Worm (Caenorhabditis elegans): Measurements from ENCODE around the gene droe-8.

DNA sequence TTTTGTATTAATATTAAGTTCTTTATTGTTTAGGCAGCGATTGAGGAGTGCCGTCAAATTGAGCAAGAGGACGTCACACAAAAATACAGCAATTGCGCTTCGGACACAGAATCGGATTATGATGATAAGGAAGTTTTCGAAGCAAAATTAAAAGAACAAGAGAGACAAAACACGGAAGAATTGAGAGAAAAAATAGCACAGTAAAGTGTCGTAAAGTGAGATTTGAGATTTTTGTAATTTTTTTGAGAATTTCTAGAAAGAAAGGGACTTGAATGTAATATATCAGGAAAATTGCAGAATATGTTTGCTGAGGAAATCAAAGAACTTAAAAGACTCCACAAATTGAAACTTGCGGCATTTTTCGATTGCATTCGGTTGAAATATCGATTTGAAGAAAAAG, 28.3 kb downstream of the droe-8 start, which contains the start of gene B0507.4:
- TF ChIP-seq nhr-76 (tag; optimal IDR thresholded peaks at IDR 0.05) (no peak), elt-1 (tag; optimal IDR thresholded peaks at IDR 0.05) (no peak), R02D3.7 (tag; optimal IDR thresholded peaks at IDR 0.05) (no peak), pqm-1 (tag; optimal IDR thresholded peaks at IDR 0.05) (no peak), ceh-82 (tag; optimal IDR thresholded peaks at IDR 0.05) (no peak), aly-2 (tag; optimal IDR thresholded peaks at IDR 0.05) (no peak), unc-62 (GFP tag; optimal IDR thresholded peaks at IDR 0.05) (no peak)

All from whole organism, L3 larva.